Worm (Caenorhabditis elegans) whole organism, late embryonic: Measurements from ENCODE around the gene D1014.4.
A peak's percentile ranks its signal among the peaks of the same experiment; 100 is the strongest.

ENCODE experiments used
- C08G9.2 ChIP-seq: sonication (generic microtip); optimal IDR thresholded peaks from 2 replicates; lab custom pipeline; 2016; ENCODE audit warnings: mild to moderate bottlenecking, missing genetic modification characterization, moderate library complexity, missing compliant biosample characterization
- C38D4.7 ChIP-seq: fragments of 200-800 bp; sonication (Bioruptor generic); optimal IDR thresholded peaks from 2 replicates; lab custom pipeline; 2018; ENCODE audit warnings: mild to moderate bottlenecking, missing genetic modification characterization, moderate library complexity, missing compliant biosample characterization
- K02D7.2 ChIP-seq: sonication (generic microtip); optimal IDR thresholded peaks from 2 replicates; lab custom pipeline; 2017; ENCODE audit warnings: mild to moderate bottlenecking, missing genetic modification characterization, missing compliant biosample characterization
- K09A11.1 ChIP-seq: sonication (generic microtip); optimal IDR thresholded peaks from 2 replicates; lab custom pipeline; 2017; ENCODE audit warnings: antibody characterized with exemption, mild to moderate bottlenecking, missing genetic modification characterization, missing compliant biosample characterization; ENCODE audit not compliant: insufficient read depth
- T23F11.4 ChIP-seq: fragments of 200-800 bp; sonication (Bioruptor generic); optimal IDR thresholded peaks from 2 replicates; lab custom pipeline; 2018; ENCODE audit warnings: mild to moderate bottlenecking, missing genetic modification characterization, missing compliant biosample characterization
- Y22D7AL.16 ChIP-seq: sonication (generic microtip); optimal IDR thresholded peaks from 2 replicates; lab custom pipeline; 2016; ENCODE audit warnings: missing genetic modification characterization, missing compliant biosample characterization
- ama-1 ChIP-seq: fragments of 150-350 bp; optimal IDR thresholded peaks from 2 replicates; lab custom pipeline; 2014
- ceh-14 ChIP-seq: sonication (generic microtip); optimal IDR thresholded peaks from 2 replicates; lab custom pipeline; 2016; ENCODE audit warnings: missing genotype, missing genetic modification characterization, missing compliant biosample characterization
- ceh-18 ChIP-seq: sonication (generic microtip); optimal IDR thresholded peaks from 2 replicates; lab custom pipeline; 2016; ENCODE audit warnings: missing genetic modification characterization, missing compliant biosample characterization
- ceh-19 ChIP-seq: fragments of 200-800 bp; sonication (Bioruptor generic); optimal IDR thresholded peaks from 2 replicates; lab custom pipeline; 2018; ENCODE audit warnings: mild to moderate bottlenecking, missing genetic modification characterization, missing compliant biosample characterization
- ceh-22 ChIP-seq: sonication (generic microtip); optimal IDR thresholded peaks from 2 replicates; lab custom pipeline; 2017; ENCODE audit warnings: missing biosample characterization, missing genetic modification characterization
- ceh-24 ChIP-seq: sonication (generic microtip); optimal IDR thresholded peaks from 2 replicates; lab custom pipeline; 2016; ENCODE audit warnings: mild to moderate bottlenecking, missing genetic modification characterization, missing compliant biosample characterization
- ceh-31 ChIP-seq: sonication (generic microtip); optimal IDR thresholded peaks from 2 replicates; lab custom pipeline; 2016; ENCODE audit warnings: missing genetic modification characterization, missing compliant biosample characterization
- ceh-34 ChIP-seq: sonication (generic microtip); optimal IDR thresholded peaks from 2 replicates; lab custom pipeline; 2016; ENCODE audit warnings: mild to moderate bottlenecking, missing genetic modification characterization, missing compliant biosample characterization
- ceh-45 ChIP-seq: fragments of 200-800 bp; sonication (Bioruptor generic); IDR thresholded peaks from 2 replicates; pipeline ENCODE4 v1.3.6; 2022; ENCODE audit warnings: missing genetic modification reagents, missing genetic modification characterization, missing compliant biosample characterization
- ceh-6 ChIP-seq: fragments of 200-800 bp; sonication (Bioruptor generic); optimal IDR thresholded peaks from 2 replicates; lab custom pipeline; 2018; ENCODE audit warnings: mild to moderate bottlenecking, missing genetic modification characterization, missing compliant biosample characterization
- ceh-9 ChIP-seq: sonication (generic microtip); optimal IDR thresholded peaks from 2 replicates; lab custom pipeline; 2016; ENCODE audit warnings: mild to moderate bottlenecking, missing genetic modification characterization, inconsistent platforms, missing compliant biosample characterization
- dmd-4 ChIP-seq: sonication (generic microtip); optimal IDR thresholded peaks from 2 replicates; lab custom pipeline; 2016; ENCODE audit warnings: borderline replicate concordance, missing genetic modification characterization, missing compliant biosample characterization
- dve-1 ChIP-seq: sonication (generic microtip); optimal IDR thresholded peaks from 2 replicates; lab custom pipeline; 2017; ENCODE audit warnings: antibody characterized with exemption, mild to moderate bottlenecking, missing genetic modification characterization, missing compliant biosample characterization
- elt-2 ChIP-seq: sonication (generic microtip); optimal IDR thresholded peaks from 2 replicates; lab custom pipeline; 2016; ENCODE audit warnings: missing genetic modification reagents, missing genetic modification characterization, missing compliant biosample characterization
- elt-4 ChIP-seq: sonication (generic microtip); optimal IDR thresholded peaks from 2 replicates; lab custom pipeline; 2016; ENCODE audit warnings: missing genetic modification characterization, missing compliant biosample characterization
- ets-4 ChIP-seq: sonication (generic microtip); optimal IDR thresholded peaks from 2 replicates; lab custom pipeline; 2016; ENCODE audit warnings: missing genetic modification characterization, missing compliant biosample characterization
- eyg-1 ChIP-seq: sonication (generic microtip); optimal IDR thresholded peaks from 2 replicates; lab custom pipeline; 2016; ENCODE audit warnings: missing genotype, missing genetic modification characterization, missing compliant biosample characterization
- fax-1 ChIP-seq: sonication (generic microtip); optimal IDR thresholded peaks from 2 replicates; lab custom pipeline; 2016; ENCODE audit warnings: missing genotype, missing genetic modification characterization, missing compliant biosample characterization
- fkh-10 ChIP-seq: fragments of 150-350 bp; optimal IDR thresholded peaks from 2 replicates; lab custom pipeline; 2014; ENCODE audit warnings: missing biosample characterization, missing genetic modification reagents, missing genetic modification characterization
- fkh-6 ChIP-seq: sonication (generic microtip); optimal IDR thresholded peaks from 2 replicates; lab custom pipeline; 2016; ENCODE audit warnings: missing genetic modification characterization, missing compliant biosample characterization
- gmeb-2 ChIP-seq: sonication (generic microtip); optimal IDR thresholded peaks from 2 replicates; lab custom pipeline; 2016; ENCODE audit warnings: missing genetic modification characterization, inconsistent platforms, missing compliant biosample characterization
- hlh-15 ChIP-seq: sonication (generic microtip); optimal IDR thresholded peaks from 2 replicates; lab custom pipeline; 2016; ENCODE audit warnings: missing genetic modification characterization, missing compliant biosample characterization
- hlh-30 ChIP-seq: sonication (generic microtip); optimal IDR thresholded peaks from 2 replicates; lab custom pipeline; 2017; ENCODE audit warnings: antibody characterized with exemption, missing genetic modification characterization, missing compliant biosample characterization; ENCODE audit not compliant: insufficient read depth
- madf-2 ChIP-seq: sonication (generic microtip); optimal IDR thresholded peaks from 2 replicates; lab custom pipeline; 2017; ENCODE audit warnings: missing genetic modification characterization, missing compliant biosample characterization
- mec-3 ChIP-seq: sonication (generic microtip); optimal IDR thresholded peaks from 2 replicates; lab custom pipeline; 2016; ENCODE audit warnings: borderline replicate concordance, missing genetic modification characterization, missing compliant biosample characterization
- nfya-1 ChIP-seq: sonication (generic microtip); optimal IDR thresholded peaks from 2 replicates; lab custom pipeline; 2017; ENCODE audit warnings: missing genetic modification characterization, mild to moderate bottlenecking, missing compliant biosample characterization, antibody characterized with exemption, moderate library complexity
- nhr-11 ChIP-seq: fragments of 150-350 bp; optimal IDR thresholded peaks from 2 replicates; lab custom pipeline; 2014; ENCODE audit warnings: missing biosample characterization, missing genetic modification characterization
- nhr-232 ChIP-seq: sonication (generic microtip); optimal IDR thresholded peaks from 2 replicates; lab custom pipeline; 2016; ENCODE audit warnings: missing genetic modification characterization, missing compliant biosample characterization
- npax-4 ChIP-seq: sonication (generic microtip); optimal IDR thresholded peaks from 2 replicates; lab custom pipeline; 2016; ENCODE audit warnings: missing genetic modification characterization, missing compliant biosample characterization
- pag-3 ChIP-seq: sonication (generic microtip); optimal IDR thresholded peaks from 2 replicates; lab custom pipeline; 2016; ENCODE audit warnings: missing compliant biosample characterization, missing genetic modification characterization, borderline replicate concordance
- pax-1 ChIP-seq: fragments of 150-350 bp; optimal IDR thresholded peaks from 2 replicates; lab custom pipeline; 2014; ENCODE audit warnings: missing biosample characterization, missing genetic modification characterization
- pha-2 ChIP-seq: sonication (generic microtip); optimal IDR thresholded peaks from 2 replicates; lab custom pipeline; 2017; ENCODE audit warnings: mild to moderate bottlenecking, missing genetic modification characterization, missing compliant biosample characterization
- pha-4 ChIP-seq: fragments of 150-350 bp; optimal IDR thresholded peaks from 2 replicates; lab custom pipeline; 2018; ENCODE audit warnings: missing biosample characterization, missing genetic modification reagents, missing genetic modification characterization
- pqm-1 ChIP-seq: sonication (generic microtip); optimal IDR thresholded peaks from 2 replicates; lab custom pipeline; 2016; ENCODE audit warnings: missing genetic modification characterization, missing compliant biosample characterization
- pros-1 ChIP-seq: fragments of 150-350 bp; optimal IDR thresholded peaks from 2 replicates; lab custom pipeline; 2014; ENCODE audit warnings: missing biosample characterization, missing genetic modification reagents, missing genetic modification characterization
- ref-2 ChIP-seq: sonication (generic microtip); optimal IDR thresholded peaks from 2 replicates; lab custom pipeline; 2016; ENCODE audit warnings: missing genetic modification characterization, missing compliant biosample characterization
- rnt-1 ChIP-seq: sonication (generic microtip); optimal IDR thresholded peaks from 2 replicates; lab custom pipeline; 2016; ENCODE audit warnings: missing genetic modification characterization, missing compliant biosample characterization
- sdc-2 ChIP-seq: sonication (generic microtip); optimal IDR thresholded peaks from 2 replicates; lab custom pipeline; 2016; ENCODE audit warnings: missing genotype, missing genetic modification characterization, missing compliant biosample characterization
- sox-2 ChIP-seq: fragments of 200-800 bp; sonication (Bioruptor generic); IDR thresholded peaks from 2 replicates; pipeline ENCODE4 v1.3.6; 2022; ENCODE audit warnings: missing genetic modification reagents, missing genetic modification characterization, missing compliant biosample characterization
- sox-4 ChIP-seq: sonication (generic microtip); optimal IDR thresholded peaks from 2 replicates; lab custom pipeline; 2017; ENCODE audit warnings: mild to moderate bottlenecking, missing genetic modification characterization, inconsistent platforms, missing compliant biosample characterization
- ttx-3 ChIP-seq: sonication (generic microtip); optimal IDR thresholded peaks from 2 replicates; lab custom pipeline; 2016; ENCODE audit warnings: missing genetic modification reagents, missing genetic modification characterization, missing compliant biosample characterization
- unc-42 ChIP-seq: sonication (generic microtip); optimal IDR thresholded peaks from 2 replicates; lab custom pipeline; 2016; ENCODE audit warnings: missing genotype, missing genetic modification characterization, missing compliant biosample characterization
- unc-55 ChIP-seq: sonication (generic microtip); optimal IDR thresholded peaks from 2 replicates; lab custom pipeline; 2017; ENCODE audit warnings: missing biosample characterization, missing genetic modification reagents, missing genetic modification characterization
- unc-86 ChIP-seq: sonication (generic microtip); optimal IDR thresholded peaks from 2 replicates; lab custom pipeline; 2016; ENCODE audit warnings: missing genetic modification characterization, missing compliant biosample characterization
- zip-5 ChIP-seq: sonication (generic microtip); optimal IDR thresholded peaks from 2 replicates; lab custom pipeline; 2016; ENCODE audit warnings: missing genetic modification characterization, missing compliant biosample characterization
- ztf-16 ChIP-seq: sonication (generic microtip); optimal IDR thresholded peaks from 2 replicates; lab custom pipeline; 2017; ENCODE audit warnings: missing genetic modification characterization, missing compliant biosample characterization

D1014.4 gene

DNA sequence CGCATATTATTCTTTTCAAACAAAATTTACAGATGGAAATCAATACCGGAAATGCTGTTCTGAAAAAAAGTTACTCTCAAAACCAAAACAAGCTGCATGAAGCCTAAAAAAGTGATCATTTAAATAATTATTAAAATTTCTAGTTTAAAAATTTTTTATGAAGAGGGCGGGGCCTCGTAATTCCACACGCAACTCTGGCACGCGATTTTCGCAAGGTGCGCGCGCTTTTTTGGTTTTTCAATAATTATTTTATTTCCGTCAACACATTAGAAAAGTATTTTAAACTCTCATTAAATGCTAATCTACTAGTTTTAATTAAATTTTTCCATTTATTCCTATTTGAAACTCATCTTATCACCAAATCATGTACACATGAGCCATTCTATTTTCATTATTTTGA, 3.3 kb upstream of the D1014.4 start:
- TF ChIP-seq ets-4 (tag; lab: Kevin White, UChicago) (no peak), pha-2 (tag; lab: Kevin White, UChicago) (no peak), pha-4 (tag; lab: Kevin White, UChicago) (no peak)

DNA sequence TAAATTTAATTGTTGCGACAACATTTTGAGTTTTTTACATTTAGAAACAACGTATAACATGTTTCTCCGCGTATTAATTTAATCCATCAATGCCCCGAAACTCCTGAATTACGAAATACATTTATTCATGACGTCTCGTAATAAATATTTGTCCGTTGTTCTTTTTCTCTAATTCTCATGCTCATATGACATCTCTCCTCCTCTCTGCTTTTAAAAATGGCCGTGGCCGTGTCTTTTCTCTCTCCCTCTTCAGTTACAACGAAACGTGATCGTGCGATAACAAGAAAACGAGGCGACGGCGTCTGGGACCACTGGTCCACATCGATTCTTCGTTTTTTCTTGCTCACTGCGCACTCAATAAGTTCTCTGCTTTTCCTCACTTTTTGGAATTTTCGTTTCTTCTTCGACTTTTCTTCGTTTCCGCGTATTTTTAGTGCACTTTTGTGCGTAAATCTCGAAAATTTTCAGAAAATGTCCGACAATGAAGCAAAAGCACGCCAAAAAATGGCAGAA, 2.8 kb upstream of the D1014.4 start, which contains the start of gene snap-1:
TSS of gene snap-1 (plus strand) at position 463 of the 513 bp plus-strand sequence.
- no peak for TF ChIP-seq fkh-10 (GFP tag; lab: Kevin White, UChicago)
- no peak for TF ChIP-seq elt-2
- no peak for TF ChIP-seq eyg-1 (tag; lab: Kevin White, UChicago)
- peak; percentile 77 for TF ChIP-seq hlh-30 (tag; lab: Kevin White, UChicago)
- TF ChIP-seq fax-1, result no peak
- TF ChIP-seq C08G9.2 (tag; lab: Kevin White, UChicago), result no peak
- no peak for TF ChIP-seq ets-4 (tag; lab: Kevin White, UChicago)
- no peak for TF ChIP-seq npax-4 (tag; lab: Kevin White, UChicago)
- TF ChIP-seq madf-2 (tag; lab: Kevin White, UChicago), result no peak
- TF ChIP-seq dmd-4 (tag; lab: Kevin White, UChicago), result no peak
- TF ChIP-seq ceh-14 (tag; lab: Kevin White, UChicago), result no peak
- no peak for TF ChIP-seq ttx-3 (tag; lab: Kevin White, UChicago)
- TF ChIP-seq ceh-19, result no peak
- TF ChIP-seq ceh-31 (tag; lab: Kevin White, UChicago), result peak; percentile 41
- no peak for TF ChIP-seq nhr-232 (tag; lab: Kevin White, UChicago)
- no peak for TF ChIP-seq dve-1 (tag; lab: Kevin White, UChicago)
- TF ChIP-seq ceh-34, result peak; percentile 21
- TF ChIP-seq K02D7.2, result no peak
- no peak for TF ChIP-seq pax-1 (tag; lab: Kevin White, UChicago)
- TF ChIP-seq sdc-2 (tag; lab: Kevin White, UChicago), result no peak
- TF ChIP-seq ceh-24 (tag; lab: Kevin White, UChicago), result no peak
- no peak for TF ChIP-seq ztf-16 (tag; lab: Kevin White, UChicago)
- TF ChIP-seq pros-1, result peak; percentile 8
- TF ChIP-seq ceh-9 (tag; lab: Kevin White, UChicago), result no peak
- no peak for TF ChIP-seq ref-2 (tag; lab: Kevin White, UChicago)
- no peak for TF ChIP-seq zip-5 (tag; lab: Kevin White, UChicago)
- peak; percentile 9 for TF ChIP-seq ceh-18 (tag; lab: Kevin White, UChicago)
- TF ChIP-seq pha-2 (tag; lab: Kevin White, UChicago), result no peak
- no peak for TF ChIP-seq C38D4.7 (GFP tag; lab: Kevin White, UChicago)
- no peak for TF ChIP-seq T23F11.4 (GFP tag; lab: Kevin White, UChicago)
- TF ChIP-seq pag-3 (tag; lab: Kevin White, UChicago), result no peak
- TF ChIP-seq unc-55, result peak; percentile 72
- TF ChIP-seq nhr-11 (tag; lab: Kevin White, UChicago), result no peak
- no peak for TF ChIP-seq hlh-15
- TF ChIP-seq sox-4, result no peak
- no peak for TF ChIP-seq unc-86 (tag; lab: Kevin White, UChicago)
- no peak for TF ChIP-seq ceh-45 (GFP tag; lab: Robert Waterston, UW)
- TF ChIP-seq fkh-6 (tag; lab: Kevin White, UChicago), result no peak
- TF ChIP-seq unc-42 (tag; lab: Kevin White, UChicago), result peak; percentile 76
- TF ChIP-seq ama-1 (lab: Kevin White, UChicago), result no peak
- no peak for TF ChIP-seq ceh-22 (tag; lab: Kevin White, UChicago)
- no peak for TF ChIP-seq K09A11.1
- TF ChIP-seq Y22D7AL.16 (tag; lab: Kevin White, UChicago), result no peak
- TF ChIP-seq elt-4 (tag; lab: Kevin White, UChicago), result no peak
- TF ChIP-seq mec-3 (tag; lab: Kevin White, UChicago), result no peak
- no peak for TF ChIP-seq pqm-1 (tag; lab: Kevin White, UChicago)
- TF ChIP-seq ceh-6 (GFP tag; lab: Kevin White, UChicago), result no peak
- TF ChIP-seq gmeb-2 (tag; lab: Kevin White, UChicago), result no peak
- no peak for TF ChIP-seq sox-2 (GFP tag; lab: Robert Waterston, UW)
- TF ChIP-seq nfya-1 (tag; lab: Kevin White, UChicago), result peak; percentile 26
- TF ChIP-seq rnt-1 (tag; lab: Kevin White, UChicago), result no peak
